Fruit fly (Drosophila melanogaster): ENCODE measurements around the gene HBS1.

dm6 chr3L:1861400-1861793 lies 3.6 kb downstream of the HBS1 start:
- no peak for TF ChIP-seq cyc (GFP tag; optimal IDR thresholded peaks at IDR 0.05)
- TF ChIP-seq CG10669 (GFP tag; optimal IDR thresholded peaks at IDR 0.05) = no peak

All from whole organism, prepupa.